Worm (Caenorhabditis elegans): Measurements from ENCODE around the gene F11A5.15.

ce11 chrV:16214505-16214904 lies 3.9 kb downstream of the F11A5.15 start, which contains the start of gene F11A5.9:
- TF ChIP-seq cebp-2 (GFP tag; IDR thresholded peaks at IDR 0.05) (no peak), nhr-90 (tag; optimal IDR thresholded peaks at IDR 0.05) (no peak), mel-28 (tag; optimal IDR thresholded peaks at IDR 0.05; ENCODE audit: borderline replicate concordance) (no peak), hsf-1 (GFP tag; IDR thresholded peaks at IDR 0.05) (no peak), nhr-179 (tag; optimal IDR thresholded peaks at IDR 0.05) (no peak), hrde-1 (tag; optimal IDR thresholded peaks at IDR 0.05; ENCODE audit: borderline replicate concordance) (no peak), him-1 (tag; optimal IDR thresholded peaks at IDR 0.05) (no peak), ztf-3 (GFP tag; optimal IDR thresholded peaks at IDR 0.05) (no peak), B0336.3 (GFP tag; IDR thresholded peaks at IDR 0.05) (no peak), F57A8.1 (GFP tag; optimal IDR thresholded peaks at IDR 0.05) (no peak), dpl-1 (GFP tag; optimal IDR thresholded peaks at IDR 0.05) (no peak), sptf-2 (GFP tag; optimal IDR thresholded peaks at IDR 0.05) (no peak), egl-18 (GFP tag; IDR thresholded peaks at IDR 0.05) (no peak)
